Worm (Caenorhabditis elegans) whole organism, L2 larva: ENCODE data around the gene asp-13.

Source experiments
- gmeb-1 ChIP-seq: fragments of 150-350 bp; optimal IDR thresholded peaks from 2 replicates; lab custom pipeline; 2014; ENCODE audit warnings: missing biosample characterization, missing genetic modification characterization
- nhr-12 ChIP-seq: fragments of 150-350 bp; optimal IDR thresholded peaks from 2 replicates; lab custom pipeline; 2014; ENCODE audit warnings: missing biosample characterization, missing genetic modification characterization

DNA sequence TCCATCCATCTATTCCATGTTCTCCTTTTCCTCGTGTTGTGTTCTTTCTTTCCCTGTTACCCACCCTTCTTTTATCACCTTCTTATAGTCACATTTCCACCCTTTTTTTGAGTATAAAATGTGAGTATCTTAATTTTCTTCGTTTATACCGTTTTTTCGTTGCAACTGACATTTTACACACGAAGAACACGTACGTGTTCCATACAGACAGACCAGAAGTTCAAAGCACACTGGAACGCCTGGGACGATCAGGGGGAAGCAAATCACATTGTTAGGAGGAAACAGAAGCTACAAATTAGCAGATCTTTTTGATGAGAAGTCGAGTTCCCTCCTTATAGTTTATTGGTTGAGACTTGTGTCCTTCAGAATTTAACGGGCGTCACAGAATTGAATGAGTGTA, 27.3 kb downstream of the asp-13 start:
- TF ChIP-seq gmeb-1 (no peak), nhr-12 (tag; lab: Kevin White, UChicago) (no peak)
